Fruit fly (Drosophila melanogaster): Measurements from ENCODE around the gene Ggamma30A.

- TF ChIP-seq CG8478 (optimal IDR thresholded peaks at IDR 0.05) = no peak
- no peak for TF ChIP-seq usp (GFP tag; optimal IDR thresholded peaks at IDR 0.05)
- no peak for TF ChIP-seq psq (optimal IDR thresholded peaks at IDR 0.05)
- no peak for TF ChIP-seq EcR (GFP tag; optimal IDR thresholded peaks at IDR 0.05)
- TF ChIP-seq pan (optimal IDR thresholded peaks at IDR 0.05) = no peak
- peak; percentile 89 for TF ChIP-seq Dll (optimal IDR thresholded peaks at IDR 0.05)
Measured at dm6 chr2L:9237212-9238031, 18.9 kb upstream of the Ggamma30A start.

Measured in whole organism.